Worm (Caenorhabditis elegans) whole organism, L2 larva: ENCODE results near the gene ZK892.3.

Experiments used
- C34F6.9 ChIP-seq: fragments of 150-350 bp; optimal IDR thresholded peaks from 2 replicates; lab custom pipeline; 2014; ENCODE audit warnings: missing biosample characterization, missing genetic modification characterization
- F13H6.1 ChIP-seq: sonication (generic microtip); optimal IDR thresholded peaks from 2 replicates; lab custom pipeline; 2016; ENCODE audit warnings: missing genetic modification characterization, missing compliant biosample characterization
- Y55F3AM.14 ChIP-seq: fragments of 200-800 bp; sonication (Bioruptor generic); optimal IDR thresholded peaks from 2 replicates; lab custom pipeline; 2018; ENCODE audit warnings: mild to moderate bottlenecking, missing genetic modification characterization, missing compliant biosample characterization
- ZK546.5 ChIP-seq: sonication (generic microtip); optimal IDR thresholded peaks from 2 replicates; lab custom pipeline; 2017; ENCODE audit warnings: missing biosample characterization, missing genetic modification characterization
- aly-2 ChIP-seq: fragments of 150-350 bp; optimal IDR thresholded peaks from 2 replicates; lab custom pipeline; 2014; ENCODE audit warnings: missing biosample characterization, missing genetic modification characterization
- ama-1 ChIP-seq: fragments of 150-350 bp; optimal IDR thresholded peaks from 2 replicates; lab custom pipeline; 2018; ENCODE audit warnings: inconsistent platforms
- blmp-1 ChIP-seq: sonication (generic microtip); optimal IDR thresholded peaks from 2 replicates; lab custom pipeline; 2017; ENCODE audit warnings: missing genetic modification characterization, mild to moderate bottlenecking, missing compliant biosample characterization, antibody characterized with exemption, moderate library complexity; ENCODE audit not compliant: insufficient read depth
- ceh-16 ChIP-seq: fragments of 150-350 bp; optimal IDR thresholded peaks from 2 replicates; lab custom pipeline; 2014; ENCODE audit warnings: missing biosample characterization, missing genetic modification characterization
- ceh-82 ChIP-seq: fragments of 150-350 bp; optimal IDR thresholded peaks from 2 replicates; lab custom pipeline; 2014; ENCODE audit warnings: missing biosample characterization, missing genetic modification characterization
- crh-2 ChIP-seq: sonication (generic microtip); optimal IDR thresholded peaks from 2 replicates; lab custom pipeline; 2017; ENCODE audit warnings: missing biosample characterization, missing genetic modification characterization
- dmd-4 ChIP-seq: sonication (generic microtip); optimal IDR thresholded peaks from 2 replicates; lab custom pipeline; 2017; ENCODE audit warnings: missing biosample characterization, missing genetic modification characterization
- egl-27 ChIP-seq: sonication (generic microtip); optimal IDR thresholded peaks from 3 replicates; lab custom pipeline; 2017; ENCODE audit warnings: missing biosample characterization, missing genetic modification reagents, missing genetic modification characterization
- elt-1 ChIP-seq: fragments of 150-350 bp; optimal IDR thresholded peaks from 2 replicates; lab custom pipeline; 2014; ENCODE audit warnings: missing biosample characterization, missing genetic modification characterization
- elt-3 ChIP-seq: sonication (generic microtip); optimal IDR thresholded peaks from 2 replicates; lab custom pipeline; 2017; ENCODE audit warnings: missing biosample characterization, missing genetic modification characterization
- fos-1 ChIP-seq: fragments of 150-350 bp; optimal IDR thresholded peaks from 2 replicates; lab custom pipeline; 2014; ENCODE audit warnings: missing biosample characterization, missing genetic modification characterization
- gmeb-1 ChIP-seq: fragments of 150-350 bp; optimal IDR thresholded peaks from 2 replicates; lab custom pipeline; 2014; ENCODE audit warnings: missing biosample characterization, missing genetic modification characterization
- lin-11 ChIP-seq: fragments of 150-350 bp; sonication (generic microtip); optimal IDR thresholded peaks from 2 replicates; lab custom pipeline; 2014; ENCODE audit warnings: missing biosample characterization, missing genetic modification characterization, inconsistent platforms, mixed read lengths
- lin-13 ChIP-seq: fragments of 150-350 bp; optimal IDR thresholded peaks from 2 replicates; lab custom pipeline; 2014; ENCODE audit warnings: missing biosample characterization, missing genetic modification reagents, missing genetic modification characterization
- lin-39 ChIP-seq: fragments of 150-350 bp; optimal IDR thresholded peaks from 2 replicates; lab custom pipeline; 2014; ENCODE audit warnings: missing biosample characterization, missing genetic modification reagents, missing genetic modification characterization
- lsy-2 ChIP-seq, 2 experiments: fragments of 150-350 bp in 1 of 2; sonication (generic microtip) in 1 of 2; optimal IDR thresholded peaks; 2 replicates each; lab custom pipeline; 2014 to 2017; ENCODE audit warnings: missing biosample characterization in 2 of 2, missing genetic modification characterization in 2 of 2
- mab-5 ChIP-seq: fragments of 150-350 bp; optimal IDR thresholded peaks from 2 replicates; lab custom pipeline; 2014; ENCODE audit warnings: missing biosample characterization, missing genetic modification characterization
- mbf-1 ChIP-seq: sonication (generic microtip); optimal IDR thresholded peaks from 2 replicates; lab custom pipeline; 2017; ENCODE audit warnings: missing biosample characterization, missing genetic modification characterization
- mdl-1 ChIP-seq, 2 experiments: fragments of 150-350 bp in 1 of 2; sonication (generic microtip) in 1 of 2; optimal IDR thresholded peaks; 2 replicates each; lab custom pipeline; 2017; ENCODE audit warnings: missing biosample characterization in 2 of 2, missing genetic modification characterization in 2 of 2
- nhr-11 ChIP-seq: fragments of 150-350 bp; optimal IDR thresholded peaks from 2 replicates; lab custom pipeline; 2014; ENCODE audit warnings: missing biosample characterization, missing genetic modification characterization
- nhr-12 ChIP-seq: fragments of 150-350 bp; optimal IDR thresholded peaks from 2 replicates; lab custom pipeline; 2014; ENCODE audit warnings: missing biosample characterization, missing genetic modification characterization
- nhr-129 ChIP-seq: fragments of 150-350 bp; optimal IDR thresholded peaks from 2 replicates; lab custom pipeline; 2014; ENCODE audit warnings: missing biosample characterization, missing genetic modification characterization
- nhr-21 ChIP-seq: fragments of 150-350 bp; optimal IDR thresholded peaks from 2 replicates; lab custom pipeline; 2014; ENCODE audit warnings: missing biosample characterization, missing genetic modification characterization
- nhr-23 ChIP-seq: fragments of 150-350 bp; optimal IDR thresholded peaks from 2 replicates; lab custom pipeline; 2014; ENCODE audit warnings: missing biosample characterization, missing genetic modification reagents, missing genetic modification characterization
- nhr-25 ChIP-seq: fragments of 150-350 bp; sonication (generic microtip); optimal IDR thresholded peaks from 3 replicates; lab custom pipeline; 2014; ENCODE audit warnings: missing biosample characterization, missing genetic modification characterization
- nhr-6 ChIP-seq: fragments of 150-350 bp; optimal IDR thresholded peaks from 2 replicates; lab custom pipeline; 2014; ENCODE audit warnings: missing biosample characterization, missing genetic modification characterization
- nhr-77 ChIP-seq: fragments of 150-350 bp; optimal IDR thresholded peaks from 2 replicates; lab custom pipeline; 2014; ENCODE audit warnings: missing biosample characterization, missing genetic modification characterization
- sem-4 ChIP-seq: fragments of 150-350 bp; optimal IDR thresholded peaks from 2 replicates; lab custom pipeline; 2014; ENCODE audit warnings: missing biosample characterization, missing genetic modification reagents, missing genetic modification characterization
- sma-3 ChIP-seq: sonication (generic microtip); optimal IDR thresholded peaks from 2 replicates; lab custom pipeline; 2016; ENCODE audit warnings: missing genetic modification reagents, missing genetic modification characterization, missing compliant biosample characterization
- sma-9 ChIP-seq, 2 experiments: fragments of 150-350 bp in 1 of 2; sonication (generic microtip) in 1 of 2; optimal IDR thresholded peaks; 2 replicates each; lab custom pipeline; 2014 to 2016; ENCODE audit warnings: missing genetic modification characterization in 2 of 2, mild to moderate bottlenecking in 1 of 2, missing biosample characterization in 1 of 2, missing compliant biosample characterization in 1 of 2, missing genetic modification reagents in 1 of 2, moderate library complexity in 1 of 2
- snpc-4 ChIP-seq: fragments of 150-350 bp; optimal IDR thresholded peaks from 2 replicates; lab custom pipeline; 2014; ENCODE audit warnings: missing biosample characterization, missing genetic modification characterization
- unc-39 ChIP-seq: fragments of 150-350 bp; optimal IDR thresholded peaks from 2 replicates; lab custom pipeline; 2014; ENCODE audit warnings: missing biosample characterization, missing genetic modification characterization
- unc-55 ChIP-seq: fragments of 150-350 bp; sonication (generic microtip); optimal IDR thresholded peaks from 3 replicates; lab custom pipeline; 2014; ENCODE audit warnings: missing biosample characterization, missing genetic modification reagents, missing genetic modification characterization
- unc-62 ChIP-seq: fragments of 150-350 bp; optimal IDR thresholded peaks from 2 replicates; lab custom pipeline; 2014; ENCODE audit warnings: missing biosample characterization, missing genetic modification reagents, missing genetic modification characterization
- zag-1 ChIP-seq: fragments of 150-350 bp; optimal IDR thresholded peaks from 2 replicates; lab custom pipeline; 2014; ENCODE audit warnings: missing biosample characterization, missing genetic modification characterization
- ztf-1 ChIP-seq: fragments of 200-800 bp; sonication (Bioruptor generic); conservative IDR thresholded peaks from 2 replicates; pipeline ENCODE4 v1.3.6; 2022; ENCODE audit warnings: missing genetic modification characterization, missing compliant biosample characterization
- ztf-4 ChIP-seq: fragments of 150-350 bp; optimal IDR thresholded peaks from 2 replicates; lab custom pipeline; 2014; ENCODE audit warnings: missing biosample characterization, missing genetic modification characterization

The ZK892.3 gene

ce11 chrII:10012490-10012889 lies 10.8 kb downstream of the ZK892.3 start:
- no peak for TF ChIP-seq lsy-2 (tag; optimal IDR thresholded peaks at IDR 0.05; lab: Kevin White, UChicago)
- TF ChIP-seq crh-2 (tag; lab: Kevin White, UChicago) = no peak
- TF ChIP-seq sma-9 (GFP tag; optimal IDR thresholded peaks at IDR 0.05; lab: Kevin White, UChicago) = peak; percentile 42
- TF ChIP-seq sma-9 (tag; optimal IDR thresholded peaks at IDR 0.05; lab: Kevin White, UChicago) = no peak
- no peak for TF ChIP-seq blmp-1 (tag; lab: Kevin White, UChicago)
- TF ChIP-seq ama-1 (lab: Kevin White, UChicago) = no peak
- TF ChIP-seq nhr-77 (tag; lab: Kevin White, UChicago) = no peak
- TF ChIP-seq unc-55 (GFP tag; lab: Kevin White, UChicago) = no peak
- no peak for TF ChIP-seq lin-11
- no peak for TF ChIP-seq ztf-1
- no peak for TF ChIP-seq elt-3 (tag; lab: Kevin White, UChicago)
- TF ChIP-seq ceh-16 = no peak
- no peak for TF ChIP-seq sem-4 (tag; lab: Kevin White, UChicago)
- no peak for TF ChIP-seq snpc-4
- no peak for TF ChIP-seq mab-5 (tag; lab: Kevin White, UChicago)
- no peak for TF ChIP-seq fos-1 (tag; lab: Kevin White, UChicago)
- TF ChIP-seq nhr-129 (tag; lab: Kevin White, UChicago) = peak; percentile 82
- no peak for TF ChIP-seq C34F6.9 (tag; lab: Kevin White, UChicago)
- no peak for TF ChIP-seq nhr-6 (tag; lab: Kevin White, UChicago)
- TF ChIP-seq aly-2 (tag; lab: Kevin White, UChicago) = no peak
- no peak for TF ChIP-seq elt-1 (tag; lab: Kevin White, UChicago)
- TF ChIP-seq nhr-25 = peak; percentile 24
- no peak for TF ChIP-seq mbf-1
- no peak for TF ChIP-seq nhr-23 (tag; lab: Kevin White, UChicago)
- no peak for TF ChIP-seq ceh-82
- TF ChIP-seq Y55F3AM.14 (GFP tag; lab: Kevin White, UChicago) = no peak
- no peak for TF ChIP-seq nhr-21 (tag; lab: Kevin White, UChicago)
- TF ChIP-seq lin-39 (tag; lab: Kevin White, UChicago) = no peak
- TF ChIP-seq F13H6.1 (tag; lab: Kevin White, UChicago) = peak; percentile 23
- no peak for TF ChIP-seq nhr-11
- no peak for TF ChIP-seq nhr-12
- TF ChIP-seq unc-62 (GFP tag; lab: Kevin White, UChicago) = no peak
- no peak for TF ChIP-seq ZK546.5 (tag; lab: Kevin White, UChicago)

ce11 chrII:10014384-10014783 lies 12.7 kb downstream of the ZK892.3 start:
- no peak for TF ChIP-seq ztf-4 (tag; lab: Kevin White, UChicago)
- no peak for TF ChIP-seq nhr-129 (tag; lab: Kevin White, UChicago)
- no peak for TF ChIP-seq lin-13 (GFP tag; lab: Kevin White, UChicago)
- no peak for TF ChIP-seq nhr-6 (tag; lab: Kevin White, UChicago)
- TF ChIP-seq aly-2 (tag; lab: Kevin White, UChicago) = no peak
- TF ChIP-seq dmd-4 (tag; lab: Kevin White, UChicago) = no peak
- no peak for TF ChIP-seq unc-39 (tag; lab: Kevin White, UChicago)
- no peak for TF ChIP-seq F13H6.1 (tag; lab: Kevin White, UChicago)
- TF ChIP-seq nhr-12 = no peak
- no peak for TF ChIP-seq ama-1 (lab: Kevin White, UChicago)
- TF ChIP-seq gmeb-1 (tag; lab: Kevin White, UChicago) = no peak
- no peak for TF ChIP-seq nhr-21 (tag; lab: Kevin White, UChicago)

- no peak for TF ChIP-seq egl-27 (tag; lab: Kevin White, UChicago)
- TF ChIP-seq F13H6.1 (tag; lab: Kevin White, UChicago) = peak; percentile 40
- peak; percentile 10 for TF ChIP-seq sma-3
- TF ChIP-seq zag-1 = no peak
- peak; percentile 44 for TF ChIP-seq nhr-129 (tag; lab: Kevin White, UChicago)
- TF ChIP-seq mdl-1 (tag; optimal IDR thresholded peaks at IDR 0.05; lab: Kevin White, UChicago) = peak; percentile 6 to 12
- TF ChIP-seq lin-11 = peak; percentile 24
- TF ChIP-seq sma-9 (GFP tag; optimal IDR thresholded peaks at IDR 0.05; lab: Kevin White, UChicago) = peak; percentile 36
- TF ChIP-seq sma-9 (tag; optimal IDR thresholded peaks at IDR 0.05; lab: Kevin White, UChicago) = no peak
Observed at ce11 chrII:10016013-10016412, 14.4 kb downstream of the ZK892.3 start, which contains the start of gene lec-2. Gene lec-2 (minus strand): TSS chrII:10016183.
